Worm (Caenorhabditis elegans) whole organism, early embryonic: Measurements from ENCODE around the gene clec-19.
A peak's percentile ranks its signal among the peaks of the same experiment; 100 is the strongest.

ENCODE experiments used
- B0310.2 ChIP-seq: sonication (generic microtip); optimal IDR thresholded peaks from 2 replicates; lab custom pipeline; 2016; ENCODE audit warnings: mild to moderate bottlenecking, missing genetic modification characterization, missing compliant biosample characterization
- F13C5.2 ChIP-seq: sonication (generic microtip); optimal IDR thresholded peaks from 2 replicates; lab custom pipeline; 2017; ENCODE audit warnings: mild to moderate bottlenecking, missing genetic modification characterization, inconsistent platforms, missing compliant biosample characterization
- aly-1 ChIP-seq: sonication (generic microtip); optimal IDR thresholded peaks from 2 replicates; lab custom pipeline; 2016; ENCODE audit warnings: missing genetic modification characterization, missing compliant biosample characterization
- ama-1 ChIP-seq: fragments of 150-350 bp; optimal IDR thresholded peaks from 2 replicates; lab custom pipeline; 2014
- ceh-13 ChIP-seq: fragments of 200-800 bp; sonication (Bioruptor generic); optimal IDR thresholded peaks from 2 replicates; lab custom pipeline; 2018; ENCODE audit warnings: mild to moderate bottlenecking, missing genetic modification characterization, missing compliant biosample characterization
- ceh-36 ChIP-seq: sonication (generic microtip); optimal IDR thresholded peaks from 2 replicates; lab custom pipeline; 2016; ENCODE audit warnings: missing genetic modification characterization, inconsistent platforms, missing compliant biosample characterization
- ets-7 ChIP-seq: sonication (generic microtip); optimal IDR thresholded peaks from 2 replicates; lab custom pipeline; 2016; ENCODE audit warnings: missing genotype, missing genetic modification characterization, missing compliant biosample characterization
- flt-1 ChIP-seq: fragments of 200-800 bp; sonication (Bioruptor generic); IDR thresholded peaks from 2 replicates; pipeline ENCODE4 v1.3.6; 2022; ENCODE audit warnings: missing genetic modification characterization, missing compliant biosample characterization
- hmbx-1 ChIP-seq: sonication (generic microtip); optimal IDR thresholded peaks from 2 replicates; lab custom pipeline; 2016; ENCODE audit warnings: mild to moderate bottlenecking, missing genetic modification characterization, missing compliant biosample characterization
- hmg-4 ChIP-seq: fragments of 200-800 bp; sonication (Bioruptor generic); optimal IDR thresholded peaks from 2 replicates; lab custom pipeline; 2018; ENCODE audit warnings: mild to moderate bottlenecking, missing genetic modification characterization, missing compliant biosample characterization
- hnd-1 ChIP-seq: sonication (generic microtip); optimal IDR thresholded peaks from 2 replicates; lab custom pipeline; 2016; ENCODE audit warnings: missing genetic modification characterization, missing compliant biosample characterization
- pes-1 ChIP-seq: fragments of 200-800 bp; sonication (Bioruptor generic); IDR thresholded peaks from 2 replicates; pipeline ENCODE4 v1.3.6; 2022; ENCODE audit warnings: missing genetic modification reagents, missing genetic modification characterization, missing compliant biosample characterization
- scrt-1 ChIP-seq: fragments of 200-800 bp; sonication (Bioruptor generic); IDR thresholded peaks from 2 replicates; pipeline ENCODE4 v1.3.6; 2022; ENCODE audit warnings: missing genetic modification characterization, missing compliant biosample characterization
- sea-1 ChIP-seq: fragments of 200-800 bp; sonication (Bioruptor generic); conservative IDR thresholded peaks from 2 replicates; pipeline ENCODE4 v1.3.6; 2022; ENCODE audit warnings: missing genetic modification characterization, missing compliant biosample characterization
- tbx-11 ChIP-seq: fragments of 200-800 bp; sonication (Bioruptor generic); IDR thresholded peaks from 2 replicates; pipeline ENCODE4 v1.3.6; 2022; ENCODE audit warnings: missing genetic modification characterization, missing compliant biosample characterization
- tbx-37 ChIP-seq: fragments of 200-800 bp; sonication (Bioruptor generic); conservative IDR thresholded peaks from 2 replicates; pipeline ENCODE4 v1.3.6; 2022; ENCODE audit warnings: missing genetic modification reagents, missing genetic modification characterization, missing compliant biosample characterization
- tra-4 ChIP-seq: sonication (generic microtip); optimal IDR thresholded peaks from 2 replicates; lab custom pipeline; 2017; ENCODE audit warnings: missing genetic modification characterization, missing compliant biosample characterization

clec-19 gene

DNA sequence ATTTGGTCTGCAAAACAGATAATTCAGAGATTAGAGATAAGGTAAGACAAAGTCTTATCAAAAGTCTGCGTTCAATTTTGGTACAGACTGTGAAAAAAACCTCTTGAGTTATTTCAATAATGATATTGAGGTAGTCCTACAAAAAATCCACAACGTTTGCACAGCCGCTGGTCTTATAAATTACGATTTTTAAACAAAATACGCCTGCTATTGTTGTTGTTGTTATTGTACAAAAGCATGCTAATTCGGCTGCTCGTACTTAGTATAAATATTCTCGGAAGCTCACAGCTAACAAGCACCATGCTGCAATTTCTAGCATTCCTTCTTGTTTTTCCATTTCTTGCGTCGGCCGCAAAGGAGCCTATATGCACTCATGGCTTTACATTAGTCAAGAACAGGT, at the start of gene clec-19:
Gene clec-19 (plus strand): TSS at position 301 of the 400 bp plus-strand sequence.
- no peak for TF ChIP-seq F13C5.2 (tag; lab: Kevin White, UChicago)
- no peak for TF ChIP-seq pes-1 (GFP tag; lab: Robert Waterston, UW)
- TF ChIP-seq hnd-1 (tag; lab: Kevin White, UChicago), result no peak
- no peak for TF ChIP-seq ceh-13 (GFP tag; lab: Kevin White, UChicago)
- TF ChIP-seq tbx-37, result no peak
- TF ChIP-seq tbx-11, result no peak
- TF ChIP-seq ama-1 (lab: Kevin White, UChicago), result no peak

DNA sequence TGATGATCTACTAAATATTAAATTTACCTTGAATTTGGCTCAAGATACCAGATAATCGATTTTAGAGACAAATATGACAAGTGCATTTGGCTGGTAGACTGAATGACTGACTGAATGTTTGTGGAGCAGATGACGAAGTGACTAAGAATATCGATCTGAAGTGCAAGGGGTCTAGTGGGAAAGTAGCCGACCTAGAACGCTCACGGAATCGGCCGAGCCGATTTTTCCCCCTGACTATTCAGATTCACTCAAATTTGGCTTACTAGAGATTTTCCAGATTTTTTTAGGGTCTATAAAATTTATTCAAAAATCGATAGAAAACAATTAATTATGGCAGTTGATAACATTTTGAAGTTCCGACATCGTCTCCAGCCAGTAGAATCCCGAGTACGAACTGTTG, 49.8 kb upstream of the clec-19 start, which contains the start of gene fbxc-26:
Gene fbxc-26 (minus strand): TSS at position 101 of the 400 bp plus-strand sequence.
- TF ChIP-seq sea-1 (GFP tag; lab: Robert Waterston, UW) (no peak), pes-1 (GFP tag; lab: Robert Waterston, UW) (no peak), ceh-13 (GFP tag; lab: Kevin White, UChicago) (no peak), F13C5.2 (tag; lab: Kevin White, UChicago) (no peak), flt-1 (GFP tag; lab: Robert Waterston, UW) (no peak), aly-1 (tag; lab: Kevin White, UChicago) (no peak), hmg-4 (GFP tag; lab: Kevin White, UChicago) (no peak), scrt-1 (GFP tag; lab: Robert Waterston, UW) (no peak), tbx-37 (no peak), ama-1 (lab: Kevin White, UChicago) (no peak), B0310.2 (no peak), ceh-36 (no peak), hmbx-1 (no peak)

DNA sequence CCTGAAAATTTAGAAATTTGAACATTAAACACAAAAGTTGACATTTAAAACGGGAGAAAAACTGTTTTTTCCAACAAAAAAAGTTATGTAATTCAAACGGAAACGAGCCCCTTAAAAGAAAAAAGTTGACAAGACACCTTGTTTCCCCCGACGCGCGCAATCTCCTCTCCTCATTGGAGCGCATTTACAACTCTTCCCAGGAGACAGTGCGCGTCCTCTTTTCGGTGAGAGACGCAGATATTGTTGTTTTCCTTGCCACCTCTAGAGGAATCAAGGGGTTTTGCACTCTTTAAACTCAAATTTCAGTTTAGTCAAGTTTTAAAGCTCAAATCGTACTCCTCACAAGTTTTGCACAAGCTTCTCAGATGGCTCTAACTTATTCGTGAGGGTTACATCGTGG, 48.4 kb upstream of the clec-19 start, which contains the start of gene F58E1.13:
Gene F58E1.13 (minus strand): TSS at position 12 of the 400 bp plus-strand sequence.
- TF ChIP-seq hmg-4 (GFP tag; lab: Kevin White, UChicago) (no peak), flt-1 (GFP tag; lab: Robert Waterston, UW) (no peak), sea-1 (GFP tag; lab: Robert Waterston, UW) (no peak), ceh-13 (GFP tag; lab: Kevin White, UChicago) (no peak), aly-1 (tag; lab: Kevin White, UChicago) (no peak), hmbx-1 (no peak), F13C5.2 (tag; lab: Kevin White, UChicago) (no peak), pes-1 (GFP tag; lab: Robert Waterston, UW) (no peak), ets-7 (tag; lab: Kevin White, UChicago) (no peak), tra-4 (tag; lab: Kevin White, UChicago) (no peak), ama-1 (lab: Kevin White, UChicago) (no peak), B0310.2 (no peak), scrt-1 (GFP tag; lab: Robert Waterston, UW) (no peak), hnd-1 (tag; lab: Kevin White, UChicago) (no peak), tbx-37 (no peak), tbx-11 (no peak), ceh-36 (no peak)

DNA sequence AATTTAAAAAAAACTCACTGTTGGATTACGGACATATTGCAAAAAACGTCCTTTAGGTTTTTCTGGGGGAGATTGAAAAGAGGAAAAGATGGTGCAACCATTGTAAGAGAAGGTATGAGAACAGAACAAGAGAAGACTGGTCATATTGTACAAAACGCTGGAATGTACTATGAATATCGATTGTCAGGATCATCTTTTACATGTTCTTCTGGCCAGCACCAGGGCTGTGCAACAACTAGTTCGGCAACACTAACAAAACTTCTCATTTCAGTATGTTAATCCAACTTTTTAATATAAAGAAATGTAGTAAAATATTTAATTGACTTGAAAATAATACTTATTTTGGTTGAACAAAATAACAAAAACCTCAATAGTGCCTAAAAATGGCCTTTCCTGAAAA, 40.9 kb upstream of the clec-19 start, which contains the start of gene fbxb-47:
Gene fbxb-47 (minus strand): TSS at position 101 of the 400 bp plus-strand sequence.
- no peak for TF ChIP-seq pes-1 (GFP tag; lab: Robert Waterston, UW)
- no peak for TF ChIP-seq flt-1 (GFP tag; lab: Robert Waterston, UW)
- TF ChIP-seq scrt-1 (GFP tag; lab: Robert Waterston, UW), result no peak
- TF ChIP-seq sea-1 (GFP tag; lab: Robert Waterston, UW), result no peak
- TF ChIP-seq ceh-36, result no peak

DNA sequence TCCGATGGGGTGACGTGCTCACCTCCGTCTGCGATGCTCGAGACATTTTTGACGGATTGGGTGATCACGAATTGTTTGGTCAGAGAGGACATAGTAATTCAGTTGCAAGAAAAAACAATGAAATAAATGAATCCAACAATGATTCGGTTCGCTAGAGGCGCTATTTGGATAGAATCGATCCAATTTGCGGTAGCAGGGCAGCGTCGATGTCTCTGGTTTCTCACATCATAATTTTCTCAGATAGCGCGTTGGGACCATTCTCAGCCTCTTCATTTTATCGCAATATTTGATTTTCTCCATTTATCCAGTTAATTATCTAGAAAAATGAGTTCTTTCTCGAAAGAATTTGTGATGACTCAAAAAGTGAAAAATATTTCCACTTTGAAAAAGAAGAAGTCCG, 37.9 kb upstream of the clec-19 start, which contains the start of gene sdz-18:
Gene sdz-18 (minus strand): TSS at position 101 of the 400 bp plus-strand sequence.
- TF ChIP-seq sea-1 (GFP tag; lab: Robert Waterston, UW), result no peak
- TF ChIP-seq flt-1 (GFP tag; lab: Robert Waterston, UW), result no peak

DNA sequence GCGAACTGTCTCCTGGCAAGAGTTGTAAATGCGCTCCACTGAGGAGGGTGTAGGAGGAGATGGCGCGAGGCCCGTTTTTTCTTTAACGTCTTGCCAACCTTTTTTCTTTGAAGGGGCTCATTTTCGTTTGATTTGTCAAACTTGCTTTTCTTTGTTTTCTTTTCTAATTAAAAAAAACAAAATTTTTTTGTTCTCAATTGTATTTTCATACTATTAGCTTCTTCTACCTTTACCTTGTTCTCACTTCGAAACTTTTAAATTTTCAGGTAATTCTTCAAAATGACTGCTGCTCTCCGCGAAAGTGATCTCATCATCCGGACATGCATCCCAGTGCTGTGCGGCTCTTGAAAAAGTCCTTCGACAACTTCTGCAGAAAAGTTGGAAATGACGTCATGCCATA, 34.3 kb upstream of the clec-19 start, which contains the start of gene fbxa-184:
Gene fbxa-184 (plus strand): TSS at position 301 of the 400 bp plus-strand sequence.
- TF ChIP-seq flt-1 (GFP tag; lab: Robert Waterston, UW) (no peak), tra-4 (tag; lab: Kevin White, UChicago) (no peak), scrt-1 (GFP tag; lab: Robert Waterston, UW) (no peak), pes-1 (GFP tag; lab: Robert Waterston, UW) (no peak), tbx-37 (no peak), hmg-4 (GFP tag; lab: Kevin White, UChicago) (no peak), hmbx-1 (no peak), ceh-36 (no peak), F13C5.2 (tag; lab: Kevin White, UChicago) (no peak), sea-1 (GFP tag; lab: Robert Waterston, UW) (no peak), hnd-1 (tag; lab: Kevin White, UChicago) (no peak), tbx-11 (no peak), ets-7 (tag; lab: Kevin White, UChicago) (no peak), aly-1 (tag; lab: Kevin White, UChicago) (no peak), ama-1 (lab: Kevin White, UChicago) (no peak)

DNA sequence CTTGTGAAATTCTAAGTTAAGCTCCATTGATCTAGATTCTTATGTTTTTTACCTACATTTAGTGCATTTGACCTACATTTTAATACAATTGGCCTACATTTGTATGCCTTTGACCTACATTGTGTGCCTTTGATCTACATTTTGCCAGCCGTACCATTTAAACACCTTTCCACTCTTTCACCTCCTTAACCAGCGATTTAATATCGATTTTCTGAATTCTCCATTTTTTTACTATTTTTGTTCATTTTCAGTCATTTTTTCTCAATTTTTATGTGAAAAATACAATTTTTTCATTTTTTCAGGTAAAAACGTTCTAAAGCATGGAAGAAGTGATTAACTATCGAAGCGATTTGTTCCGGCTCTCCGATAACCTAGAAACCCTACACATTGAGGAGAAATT, 31.3 kb upstream of the clec-19 start, which contains the start of gene btb-7:
Gene btb-7 (plus strand): TSS at position 301 of the 400 bp plus-strand sequence.
- TF ChIP-seq aly-1 (tag; lab: Kevin White, UChicago) (no peak), tra-4 (tag; lab: Kevin White, UChicago) (no peak), flt-1 (GFP tag; lab: Robert Waterston, UW) (no peak), ceh-13 (GFP tag; lab: Kevin White, UChicago) (no peak)

DNA sequence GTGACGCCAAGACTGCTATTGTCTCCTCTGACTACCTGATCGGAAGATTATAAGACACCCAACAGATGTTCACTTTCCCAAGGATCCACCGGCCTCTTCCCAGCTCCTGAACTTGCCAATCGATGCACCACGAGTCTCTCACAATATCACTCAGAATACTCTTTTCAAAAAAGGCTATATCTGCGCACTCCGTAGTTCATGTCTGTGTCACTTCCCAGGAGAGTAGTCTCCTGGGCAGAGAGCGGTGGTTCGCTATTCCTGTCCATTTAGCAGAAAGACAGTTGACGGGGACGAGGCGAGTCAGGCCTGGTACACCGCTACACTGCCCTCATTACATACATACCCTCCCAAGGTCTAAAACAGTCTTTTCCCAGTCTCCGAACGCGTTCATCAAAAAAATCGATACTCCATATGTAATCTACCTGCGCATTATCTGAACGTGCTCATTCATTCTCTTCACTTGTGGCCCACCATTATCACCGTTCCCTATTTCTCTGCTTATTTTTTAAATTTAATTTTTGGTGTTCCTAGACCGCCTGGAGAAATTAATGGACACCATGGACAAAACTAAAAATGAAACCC, 29.4 kb upstream of the clec-19 start, which contains the start of gene btb-6:
Gene btb-6 (plus strand): TSS at position 532 of the 582 bp plus-strand sequence.
- TF ChIP-seq F13C5.2 (tag; lab: Kevin White, UChicago) (no peak), ceh-13 (GFP tag; lab: Kevin White, UChicago) (peak; percentile 1)
